Worm (Caenorhabditis elegans) whole organism, L2 larva: Measurements from ENCODE around the gene T26H5.8.

Experiments used
- ceh-82 ChIP-seq: fragments of 150-350 bp; optimal IDR thresholded peaks from 2 replicates; lab custom pipeline; 2014; ENCODE audit warnings: missing biosample characterization, missing genetic modification characterization
- egl-27 ChIP-seq: sonication (generic microtip); optimal IDR thresholded peaks from 3 replicates; lab custom pipeline; 2017; ENCODE audit warnings: missing biosample characterization, missing genetic modification reagents, missing genetic modification characterization
- nhr-11 ChIP-seq: fragments of 150-350 bp; optimal IDR thresholded peaks from 2 replicates; lab custom pipeline; 2014; ENCODE audit warnings: missing biosample characterization, missing genetic modification characterization
- nhr-23 ChIP-seq: fragments of 150-350 bp; optimal IDR thresholded peaks from 2 replicates; lab custom pipeline; 2014; ENCODE audit warnings: missing biosample characterization, missing genetic modification reagents, missing genetic modification characterization
- sma-3 ChIP-seq: sonication (generic microtip); optimal IDR thresholded peaks from 2 replicates; lab custom pipeline; 2016; ENCODE audit warnings: missing genetic modification reagents, missing genetic modification characterization, missing compliant biosample characterization
- unc-55 ChIP-seq: fragments of 150-350 bp; sonication (generic microtip); optimal IDR thresholded peaks from 3 replicates; lab custom pipeline; 2014; ENCODE audit warnings: missing biosample characterization, missing genetic modification reagents, missing genetic modification characterization
- unc-62 ChIP-seq: fragments of 150-350 bp; optimal IDR thresholded peaks from 2 replicates; lab custom pipeline; 2014; ENCODE audit warnings: missing biosample characterization, missing genetic modification reagents, missing genetic modification characterization

DNA sequence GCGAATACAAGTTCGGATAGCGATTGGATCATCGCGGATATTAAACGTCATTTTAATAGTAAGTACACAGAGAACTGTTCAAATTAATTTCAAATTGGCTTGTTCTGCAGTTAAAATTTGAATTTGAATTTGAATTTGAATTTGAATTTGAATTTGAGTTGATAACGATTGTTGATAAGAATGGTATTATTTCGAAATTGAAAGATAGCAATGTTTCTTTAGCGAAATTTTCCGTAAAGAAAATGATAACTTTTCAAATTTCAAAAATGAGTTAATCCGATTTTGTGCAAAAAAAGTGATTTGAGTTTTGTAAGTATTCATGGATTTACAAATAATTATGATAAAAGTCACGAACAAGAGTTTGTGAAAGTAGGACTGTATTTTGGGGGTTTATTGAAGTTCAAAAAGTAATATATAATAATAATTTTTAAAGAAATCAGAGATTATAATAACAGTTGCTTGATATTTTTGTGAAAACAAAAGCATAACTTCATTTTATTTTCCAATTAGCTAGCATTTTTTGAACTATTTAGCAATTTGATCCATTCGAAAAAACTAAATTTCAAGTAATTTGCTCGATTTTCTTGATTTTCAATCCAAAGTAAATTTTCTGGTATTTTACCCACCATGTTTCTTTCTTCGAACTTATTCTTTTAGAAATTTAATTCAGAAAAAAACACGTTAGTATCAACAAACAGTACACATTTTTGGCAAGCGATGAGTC, 7.0 kb downstream of the T26H5.8 start, which contains the start of gene Y36E3A.2:
- no peak for TF ChIP-seq ceh-82 (tag; lab: Kevin White, UChicago)
- no peak for TF ChIP-seq nhr-23 (tag; lab: Kevin White, UChicago)
- TF ChIP-seq unc-62: no peak
- no peak for TF ChIP-seq sma-3 (GFP tag; lab: Kevin White, UChicago)
- no peak for TF ChIP-seq nhr-11 (tag; lab: Kevin White, UChicago)
- no peak for TF ChIP-seq egl-27 (tag; lab: Kevin White, UChicago)
- no peak for TF ChIP-seq unc-55 (GFP tag; lab: Kevin White, UChicago)
